Fruit fly (Drosophila melanogaster) whole organism, adult: ENCODE data around the gene Msp300.

ENCODE experiments used
- CG11617 ChIP-seq: fragments of 200-800 bp; sonication (Bioruptor generic); optimal IDR thresholded peaks from 2 replicates; lab custom pipeline; 2017; ENCODE audit warnings: mild to moderate bottlenecking, missing biosample characterization, missing genetic modification reagents, missing genetic modification characterization
- CG12768 ChIP-seq: fragments of 200-800 bp; sonication (Bioruptor generic); optimal IDR thresholded peaks from 2 replicates; lab custom pipeline; 2017; ENCODE audit warnings: missing biosample characterization, missing genetic modification characterization, mild to moderate bottlenecking, moderate library complexity, missing genetic modification reagents
- CG1620 ChIP-seq: fragments of 200-800 bp; sonication (Bioruptor generic); optimal IDR thresholded peaks from 2 replicates; lab custom pipeline; 2016; ENCODE audit warnings: missing biosample characterization, missing genetic modification characterization
- CG33017 ChIP-seq: fragments of 200-800 bp; sonication (Bioruptor generic); optimal IDR thresholded peaks from 2 replicates; lab custom pipeline; 2018; ENCODE audit warnings: missing biosample characterization, mild to moderate bottlenecking, missing genetic modification characterization, moderate library complexity
- CG7045 ChIP-seq: fragments of 200-800 bp; sonication (Bioruptor generic); optimal IDR thresholded peaks from 2 replicates; lab custom pipeline; 2017; ENCODE audit warnings: missing biosample characterization, mild to moderate bottlenecking, missing genetic modification characterization
- CG7101 ChIP-seq: fragments of 200-800 bp; sonication (Bioruptor generic); optimal IDR thresholded peaks from 2 replicates; lab custom pipeline; 2018; ENCODE audit warnings: missing biosample characterization, mild to moderate bottlenecking, missing genetic modification characterization, moderate library complexity
- Clk ChIP-seq: fragments of 200-800 bp; sonication (Bioruptor generic); optimal IDR thresholded peaks from 2 replicates; lab custom pipeline; 2017; ENCODE audit warnings: missing biosample characterization, missing genetic modification characterization
- Crg-1 ChIP-seq: fragments of 200-800 bp; sonication (Bioruptor generic); optimal IDR thresholded peaks from 2 replicates; lab custom pipeline; 2016; ENCODE audit warnings: missing biosample characterization, missing genetic modification characterization
- Hr96 ChIP-seq: fragments of 200-800 bp; sonication (Bioruptor generic); optimal IDR thresholded peaks from 2 replicates; lab custom pipeline; 2016; ENCODE audit warnings: missing biosample characterization, missing genetic modification characterization
- bab1 ChIP-seq: fragments of 200-800 bp; sonication (Bioruptor generic); optimal IDR thresholded peaks from 3 replicates; lab custom pipeline; 2019; ENCODE audit warnings: missing biosample characterization, mild to moderate bottlenecking, missing genetic modification characterization, moderate library complexity
- kay ChIP-seq: fragments of 200-800 bp; sonication (Bioruptor generic); peaks from one replicate; lab custom pipeline; 2016; ENCODE audit warnings: missing biosample characterization, missing genetic modification characterization, borderline replicate concordance
- pad ChIP-seq: fragments of 200-800 bp; sonication (Bioruptor generic); optimal IDR thresholded peaks from 3 replicates; lab custom pipeline; 2017; ENCODE audit warnings: missing biosample characterization, missing genetic modification characterization, mild to moderate bottlenecking, moderate library complexity, missing genetic modification reagents
- tj ChIP-seq: fragments of 200-800 bp; sonication (Bioruptor generic); optimal IDR thresholded peaks from 3 replicates; lab custom pipeline; 2017; ENCODE audit warnings: missing biosample characterization, mild to moderate bottlenecking, missing genetic modification characterization, moderate library complexity
- toe ChIP-seq: fragments of 200-800 bp; sonication (Bioruptor generic); optimal IDR thresholded peaks from 2 replicates; lab custom pipeline; 2016; ENCODE audit warnings: missing biosample characterization, missing genetic modification characterization

dm6 chr2L:5229239-5229638, 128.6 kb downstream of the Msp300 start:
- TF ChIP-seq Clk (no peak), Hr96 (GFP tag; lab: Kevin White, UChicago) (no peak), CG33017 (tag; lab: Kevin White, UChicago) (no peak), tj (GFP tag; lab: Kevin White, UChicago) (no peak), CG11617 (GFP tag; lab: Kevin White, UChicago) (no peak), CG7045 (GFP tag; lab: Kevin White, UChicago) (no peak), toe (GFP tag; lab: Kevin White, UChicago) (no peak), CG1620 (GFP tag; lab: Kevin White, UChicago) (no peak), kay (GFP tag; lab: Kevin White, UChicago) (no peak), pad (no peak), Crg-1 (no peak), CG7101 (tag; lab: Kevin White, UChicago) (no peak), CG12768 (GFP tag; lab: Kevin White, UChicago) (no peak), bab1 (GFP tag; lab: Kevin White, UChicago) (no peak)
